Worm (Caenorhabditis elegans): ENCODE data around the gene lron-7.

lron-7 gene

DNA sequence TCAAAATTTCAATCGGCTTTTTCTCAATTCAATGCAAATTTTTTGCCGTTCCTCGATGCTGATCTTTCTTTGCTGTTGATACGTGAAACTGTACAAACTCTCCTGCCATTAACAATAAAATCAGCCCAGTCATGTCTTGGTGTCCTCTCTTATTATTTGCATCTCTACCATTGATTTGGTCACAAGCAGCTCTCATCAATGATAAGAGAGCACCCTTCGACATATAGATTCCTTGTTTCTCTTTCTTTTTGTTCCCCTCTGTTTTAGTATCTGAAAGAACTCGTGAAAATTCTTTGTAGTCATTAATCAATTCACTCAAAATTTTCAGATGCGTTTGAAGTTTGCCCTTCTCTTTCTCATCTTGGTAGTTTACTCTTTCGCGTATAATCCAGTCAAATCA, at the start of gene lron-7:
lron-7 (plus strand) TSS at position 323 of the 400 bp plus-strand sequence.
- TF ChIP-seq nhr-20 (tag; optimal IDR thresholded peaks at IDR 0.05) (no peak), efl-1 (optimal IDR thresholded peaks at IDR 0.05) (no peak), efl-1 (GFP tag; optimal IDR thresholded peaks at IDR 0.05 in 1 of 2) (peak in 1 of 2 experiments; percentile 62), unc-98 (GFP tag; IDR thresholded peaks at IDR 0.05) (no peak), elt-2 (tag; optimal IDR thresholded peaks at IDR 0.05) (peak; percentile 31), zip-4 (GFP tag; optimal IDR thresholded peaks at IDR 0.05) (no peak), C34B4.2 (tag; optimal IDR thresholded peaks at IDR 0.05) (no peak), xbp-1 (tag; optimal IDR thresholded peaks at IDR 0.05) (no peak), dsc-1 (tag; optimal IDR thresholded peaks at IDR 0.05) (no peak), nhr-76 (tag; optimal IDR thresholded peaks at IDR 0.05) (no peak), swsn-7 (tag; optimal IDR thresholded peaks at IDR 0.05) (no peak), mef-2 (tag; optimal IDR thresholded peaks at IDR 0.05) (no peak), lin-14 (GFP tag; optimal IDR thresholded peaks at IDR 0.05) (no peak), lin-35 (GFP tag; optimal IDR thresholded peaks at IDR 0.05) (peak in 1 of 2 experiments; percentile 21), sptf-1 (tag; optimal IDR thresholded peaks at IDR 0.05) (no peak)

DNA sequence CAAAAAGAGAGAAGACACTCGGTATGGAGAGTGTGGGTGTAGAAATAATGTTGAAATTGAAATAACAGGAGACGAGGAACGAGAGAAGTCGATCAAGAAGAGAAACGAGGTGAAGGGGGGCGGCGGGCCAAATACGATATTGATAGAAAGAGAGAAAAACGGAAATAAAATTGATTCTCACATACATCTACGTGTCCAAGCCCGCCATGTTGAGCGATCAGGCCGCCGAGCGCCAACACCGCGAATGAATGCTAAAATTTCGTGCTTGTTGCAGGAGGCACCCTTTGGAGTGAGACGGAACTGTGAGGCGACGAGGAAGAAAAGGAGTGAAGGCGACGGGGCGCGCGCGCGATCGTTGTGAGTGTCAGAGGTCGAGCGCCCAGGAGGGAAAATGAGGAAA, 49.1 kb upstream of the lron-7 start, which contains the start of gene F46H5.7:
F46H5.7 (minus strand) TSS at position 106 of the 400 bp plus-strand sequence.
- TF ChIP-seq snu-23 (GFP tag; optimal IDR thresholded peaks at IDR 0.05) = peak; percentile 15
- no peak for TF ChIP-seq tbx-2 (tag; optimal IDR thresholded peaks at IDR 0.05)
- no peak for TF ChIP-seq ztf-11 (tag; optimal IDR thresholded peaks at IDR 0.05)
- TF ChIP-seq zip-4 (GFP tag; optimal IDR thresholded peaks at IDR 0.05) = no peak
- no peak for TF ChIP-seq ceh-8 (GFP tag; optimal IDR thresholded peaks at IDR 0.05)
- TF ChIP-seq ama-1 (optimal IDR thresholded peaks at IDR 0.05) = no peak
- no peak for TF ChIP-seq nhr-76 (tag; optimal IDR thresholded peaks at IDR 0.05)
- peak; percentile 47 for TF ChIP-seq blmp-1 (tag; optimal IDR thresholded peaks at IDR 0.05)
- peak in 1 of 6 experiments; percentile 15 for TF ChIP-seq elt-3 (tag; optimal IDR thresholded peaks at IDR 0.05)
- peak; percentile 73 for TF ChIP-seq nhr-85 (tag)
- peak; percentile 54 for TF ChIP-seq lin-14 (GFP tag; optimal IDR thresholded peaks at IDR 0.05)
- TF ChIP-seq egl-27 (tag; optimal IDR thresholded peaks at IDR 0.05) = no peak
- TF ChIP-seq ceh-90 (tag; optimal IDR thresholded peaks at IDR 0.05) = no peak
- TF ChIP-seq lin-13 (GFP tag; optimal IDR thresholded peaks at IDR 0.05) = no peak

ce11 chrX:7244756-7245155, 47.2 kb upstream of the lron-7 start:
- TF ChIP-seq lin-14 (GFP tag; optimal IDR thresholded peaks at IDR 0.05) (peak; percentile 26), nhr-19 (GFP tag; conservative IDR thresholded peaks at IDR 0.05) (no peak), nhr-20 (tag; optimal IDR thresholded peaks at IDR 0.05) (peak; percentile 16), efl-1 (optimal IDR thresholded peaks at IDR 0.05) (no peak), efl-1 (GFP tag; optimal IDR thresholded peaks at IDR 0.05 in 1 of 2) (peak in 1 of 2 experiments; percentile 32), snu-23 (GFP tag; optimal IDR thresholded peaks at IDR 0.05) (no peak), ceh-88 (GFP tag; IDR thresholded peaks at IDR 0.05) (no peak), sup-37 (GFP tag; optimal IDR thresholded peaks at IDR 0.05) (no peak), nhr-237 (tag; optimal IDR thresholded peaks at IDR 0.05) (no peak), nhr-90 (tag; optimal IDR thresholded peaks at IDR 0.05; ENCODE audit: poor library complexity) (peak; percentile 28), hpl-2 (GFP tag; optimal IDR thresholded peaks at IDR 0.05) (no peak), lin-35 (GFP tag; optimal IDR thresholded peaks at IDR 0.05) (peak in 1 of 2 experiments; percentile 48), elt-2 (tag; optimal IDR thresholded peaks at IDR 0.05) (peak; percentile 90), elt-3 (tag; optimal IDR thresholded peaks at IDR 0.05) (peak in 1 of 6 experiments; percentile 10), C16A3.4 (tag; optimal IDR thresholded peaks at IDR 0.05) (no peak), grh-1 (GFP tag; IDR thresholded peaks at IDR 0.05) (no peak), lin-39 (tag; optimal IDR thresholded peaks at IDR 0.05) (no peak), mep-1 (tag; optimal IDR thresholded peaks at IDR 0.05) (no peak), pqm-1 (tag; optimal IDR thresholded peaks at IDR 0.05) (peak; percentile 37), rnt-1 (tag; optimal IDR thresholded peaks at IDR 0.05) (no peak), fkh-8 (tag; optimal IDR thresholded peaks at IDR 0.05) (no peak)
